Worm (Caenorhabditis elegans) whole organism, L2 larva: ENCODE data around the gene R04D3.3.

Experiments
- C34F6.9 ChIP-seq: fragments of 150-350 bp; optimal IDR thresholded peaks from 2 replicates; lab custom pipeline; 2014; ENCODE audit warnings: missing biosample characterization, missing genetic modification characterization
- F13H6.1 ChIP-seq: sonication (generic microtip); optimal IDR thresholded peaks from 2 replicates; lab custom pipeline; 2016; ENCODE audit warnings: missing genetic modification characterization, missing compliant biosample characterization
- R02D3.7 ChIP-seq: fragments of 150-350 bp; optimal IDR thresholded peaks from 2 replicates; lab custom pipeline; 2014; ENCODE audit warnings: missing biosample characterization, missing genetic modification characterization
- Y55F3AM.14 ChIP-seq: fragments of 200-800 bp; sonication (Bioruptor generic); optimal IDR thresholded peaks from 2 replicates; lab custom pipeline; 2018; ENCODE audit warnings: mild to moderate bottlenecking, missing genetic modification characterization, missing compliant biosample characterization
- ZK546.5 ChIP-seq: sonication (generic microtip); optimal IDR thresholded peaks from 2 replicates; lab custom pipeline; 2017; ENCODE audit warnings: missing biosample characterization, missing genetic modification characterization
- alr-1 ChIP-seq: fragments of 150-350 bp; optimal IDR thresholded peaks from 2 replicates; lab custom pipeline; 2014; ENCODE audit warnings: missing biosample characterization, missing genetic modification characterization
- aly-2 ChIP-seq: fragments of 150-350 bp; optimal IDR thresholded peaks from 2 replicates; lab custom pipeline; 2014; ENCODE audit warnings: missing biosample characterization, missing genetic modification characterization
- ama-1 ChIP-seq: fragments of 150-350 bp; optimal IDR thresholded peaks from 2 replicates; lab custom pipeline; 2018; ENCODE audit warnings: inconsistent platforms
- blmp-1 ChIP-seq: sonication (generic microtip); optimal IDR thresholded peaks from 2 replicates; lab custom pipeline; 2017; ENCODE audit warnings: missing genetic modification characterization, mild to moderate bottlenecking, missing compliant biosample characterization, antibody characterized with exemption, moderate library complexity; ENCODE audit not compliant: insufficient read depth
- ceh-16 ChIP-seq: fragments of 150-350 bp; optimal IDR thresholded peaks from 2 replicates; lab custom pipeline; 2014; ENCODE audit warnings: missing biosample characterization, missing genetic modification characterization
- ceh-82 ChIP-seq: fragments of 150-350 bp; optimal IDR thresholded peaks from 2 replicates; lab custom pipeline; 2014; ENCODE audit warnings: missing biosample characterization, missing genetic modification characterization
- crh-2 ChIP-seq: sonication (generic microtip); optimal IDR thresholded peaks from 2 replicates; lab custom pipeline; 2017; ENCODE audit warnings: missing biosample characterization, missing genetic modification characterization
- dmd-4 ChIP-seq: sonication (generic microtip); optimal IDR thresholded peaks from 2 replicates; lab custom pipeline; 2017; ENCODE audit warnings: missing biosample characterization, missing genetic modification characterization
- egl-27 ChIP-seq: sonication (generic microtip); optimal IDR thresholded peaks from 3 replicates; lab custom pipeline; 2017; ENCODE audit warnings: missing biosample characterization, missing genetic modification reagents, missing genetic modification characterization
- elt-1 ChIP-seq: fragments of 150-350 bp; optimal IDR thresholded peaks from 2 replicates; lab custom pipeline; 2014; ENCODE audit warnings: missing biosample characterization, missing genetic modification characterization
- fos-1 ChIP-seq: fragments of 150-350 bp; optimal IDR thresholded peaks from 2 replicates; lab custom pipeline; 2014; ENCODE audit warnings: missing biosample characterization, missing genetic modification characterization
- lin-11 ChIP-seq: fragments of 150-350 bp; sonication (generic microtip); optimal IDR thresholded peaks from 2 replicates; lab custom pipeline; 2014; ENCODE audit warnings: missing biosample characterization, missing genetic modification characterization, inconsistent platforms, mixed read lengths
- lin-13 ChIP-seq: fragments of 150-350 bp; optimal IDR thresholded peaks from 2 replicates; lab custom pipeline; 2014; ENCODE audit warnings: missing biosample characterization, missing genetic modification reagents, missing genetic modification characterization
- lin-39 ChIP-seq: fragments of 150-350 bp; optimal IDR thresholded peaks from 2 replicates; lab custom pipeline; 2014; ENCODE audit warnings: missing biosample characterization, missing genetic modification reagents, missing genetic modification characterization
- mab-5 ChIP-seq: fragments of 150-350 bp; optimal IDR thresholded peaks from 2 replicates; lab custom pipeline; 2014; ENCODE audit warnings: missing biosample characterization, missing genetic modification characterization
- mbf-1 ChIP-seq: sonication (generic microtip); optimal IDR thresholded peaks from 2 replicates; lab custom pipeline; 2017; ENCODE audit warnings: missing biosample characterization, missing genetic modification characterization
- mdl-1 ChIP-seq, 2 experiments: fragments of 150-350 bp in 1 of 2; sonication (generic microtip) in 1 of 2; optimal IDR thresholded peaks; 2 replicates each; lab custom pipeline; 2017; ENCODE audit warnings: missing biosample characterization in 2 of 2, missing genetic modification characterization in 2 of 2
- nhr-10 ChIP-seq: sonication (generic microtip); optimal IDR thresholded peaks from 2 replicates; lab custom pipeline; 2017; ENCODE audit warnings: missing biosample characterization, missing genetic modification characterization
- nhr-11 ChIP-seq: fragments of 150-350 bp; optimal IDR thresholded peaks from 2 replicates; lab custom pipeline; 2014; ENCODE audit warnings: missing biosample characterization, missing genetic modification characterization
- nhr-129 ChIP-seq: fragments of 150-350 bp; optimal IDR thresholded peaks from 2 replicates; lab custom pipeline; 2014; ENCODE audit warnings: missing biosample characterization, missing genetic modification characterization
- nhr-21 ChIP-seq: fragments of 150-350 bp; optimal IDR thresholded peaks from 2 replicates; lab custom pipeline; 2014; ENCODE audit warnings: missing biosample characterization, missing genetic modification characterization
- nhr-23 ChIP-seq: fragments of 150-350 bp; optimal IDR thresholded peaks from 2 replicates; lab custom pipeline; 2014; ENCODE audit warnings: missing biosample characterization, missing genetic modification reagents, missing genetic modification characterization
- nhr-237 ChIP-seq: fragments of 150-350 bp; optimal IDR thresholded peaks from 2 replicates; lab custom pipeline; 2014; ENCODE audit warnings: missing biosample characterization, missing genetic modification characterization
- nhr-25 ChIP-seq: fragments of 150-350 bp; sonication (generic microtip); optimal IDR thresholded peaks from 3 replicates; lab custom pipeline; 2014; ENCODE audit warnings: missing biosample characterization, missing genetic modification characterization
- nhr-6 ChIP-seq: fragments of 150-350 bp; optimal IDR thresholded peaks from 2 replicates; lab custom pipeline; 2014; ENCODE audit warnings: missing biosample characterization, missing genetic modification characterization
- nhr-77 ChIP-seq: fragments of 150-350 bp; optimal IDR thresholded peaks from 2 replicates; lab custom pipeline; 2014; ENCODE audit warnings: missing biosample characterization, missing genetic modification characterization
- peb-1 ChIP-seq: fragments of 150-350 bp; optimal IDR thresholded peaks from 2 replicates; lab custom pipeline; 2014; ENCODE audit warnings: missing biosample characterization, missing genetic modification characterization
- sem-4 ChIP-seq: fragments of 150-350 bp; optimal IDR thresholded peaks from 2 replicates; lab custom pipeline; 2014; ENCODE audit warnings: missing biosample characterization, missing genetic modification reagents, missing genetic modification characterization
- skn-1 ChIP-seq: sonication (generic microtip); optimal IDR thresholded peaks from 2 replicates; lab custom pipeline; 2017; ENCODE audit warnings: missing biosample characterization, missing genetic modification characterization
- sma-3 ChIP-seq: sonication (generic microtip); optimal IDR thresholded peaks from 2 replicates; lab custom pipeline; 2016; ENCODE audit warnings: missing genetic modification reagents, missing genetic modification characterization, missing compliant biosample characterization
- sma-9 ChIP-seq, 2 experiments: fragments of 150-350 bp in 1 of 2; sonication (generic microtip) in 1 of 2; optimal IDR thresholded peaks; 2 replicates each; lab custom pipeline; 2014 to 2016; ENCODE audit warnings: missing genetic modification characterization in 2 of 2, mild to moderate bottlenecking in 1 of 2, missing biosample characterization in 1 of 2, missing compliant biosample characterization in 1 of 2, missing genetic modification reagents in 1 of 2, moderate library complexity in 1 of 2
- snpc-4 ChIP-seq: fragments of 150-350 bp; optimal IDR thresholded peaks from 2 replicates; lab custom pipeline; 2014; ENCODE audit warnings: missing biosample characterization, missing genetic modification characterization
- unc-39 ChIP-seq: fragments of 150-350 bp; optimal IDR thresholded peaks from 2 replicates; lab custom pipeline; 2014; ENCODE audit warnings: missing biosample characterization, missing genetic modification characterization
- unc-55 ChIP-seq: fragments of 150-350 bp; sonication (generic microtip); optimal IDR thresholded peaks from 3 replicates; lab custom pipeline; 2014; ENCODE audit warnings: missing biosample characterization, missing genetic modification reagents, missing genetic modification characterization
- unc-62 ChIP-seq: fragments of 150-350 bp; optimal IDR thresholded peaks from 2 replicates; lab custom pipeline; 2014; ENCODE audit warnings: missing biosample characterization, missing genetic modification reagents, missing genetic modification characterization
- ztf-1 ChIP-seq: fragments of 200-800 bp; sonication (Bioruptor generic); conservative IDR thresholded peaks from 2 replicates; pipeline ENCODE4 v1.3.6; 2022; ENCODE audit warnings: missing genetic modification characterization, missing compliant biosample characterization
- ztf-11 ChIP-seq: sonication (generic microtip); optimal IDR thresholded peaks from 2 replicates; lab custom pipeline; 2017; ENCODE audit warnings: missing biosample characterization, missing genetic modification characterization
- ztf-4 ChIP-seq: fragments of 150-350 bp; optimal IDR thresholded peaks from 2 replicates; lab custom pipeline; 2014; ENCODE audit warnings: missing biosample characterization, missing genetic modification characterization

R04D3.3 gene

DNA sequence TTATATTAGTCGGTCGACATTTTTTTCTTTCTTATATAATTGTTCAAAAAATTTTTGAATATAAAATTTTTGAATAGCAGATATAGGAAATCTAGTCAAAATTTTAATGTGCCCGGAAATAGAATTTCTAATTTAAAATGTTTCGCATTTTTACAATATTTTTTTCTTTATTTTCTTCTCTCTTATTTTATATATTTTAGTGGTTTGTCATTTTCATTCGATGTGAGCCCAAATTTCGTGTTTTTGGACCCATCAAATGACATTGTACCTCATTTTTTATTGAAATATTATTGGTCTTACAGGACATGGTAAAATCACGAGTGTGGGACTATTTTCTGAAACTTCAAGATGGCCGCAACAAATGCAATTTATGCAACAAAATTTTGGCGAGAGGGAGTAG lies 28.2 kb downstream of the R04D3.3 start, which contains the start of gene K09A11.1:
TSS of gene K09A11.1 (plus strand) at position 301 of the 400 bp plus-strand sequence.
- no peak for TF ChIP-seq lin-11 (tag; lab: Kevin White, UChicago)

DNA sequence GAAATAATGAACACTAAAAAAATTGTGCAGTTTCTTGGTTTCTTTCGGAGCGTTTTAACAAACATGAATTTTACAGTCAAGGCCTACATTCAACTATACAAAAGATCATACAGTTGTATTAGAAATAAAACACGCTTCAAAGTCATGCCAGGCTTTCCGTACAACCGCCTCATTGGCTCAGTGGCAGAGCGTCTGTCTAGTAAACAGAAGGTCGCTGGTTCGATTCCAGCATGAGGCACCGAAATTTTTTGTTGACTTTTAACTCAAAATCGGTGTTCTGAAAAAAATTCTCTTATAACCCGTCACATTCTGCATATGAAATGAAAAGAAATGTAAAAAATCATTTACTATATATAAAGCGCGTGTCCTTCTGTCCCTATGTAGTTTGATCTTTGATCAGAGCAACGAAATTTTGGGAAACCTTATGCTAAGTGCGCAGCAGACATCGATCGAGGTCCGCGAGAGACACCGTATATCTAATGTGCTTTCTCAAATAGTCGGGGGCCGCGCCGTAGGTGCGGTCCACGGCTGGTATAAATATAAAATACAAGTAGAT lies 29.3 kb downstream of the R04D3.3 start:
- peak; percentile 2 for TF ChIP-seq crh-2 (tag; lab: Kevin White, UChicago)

DNA sequence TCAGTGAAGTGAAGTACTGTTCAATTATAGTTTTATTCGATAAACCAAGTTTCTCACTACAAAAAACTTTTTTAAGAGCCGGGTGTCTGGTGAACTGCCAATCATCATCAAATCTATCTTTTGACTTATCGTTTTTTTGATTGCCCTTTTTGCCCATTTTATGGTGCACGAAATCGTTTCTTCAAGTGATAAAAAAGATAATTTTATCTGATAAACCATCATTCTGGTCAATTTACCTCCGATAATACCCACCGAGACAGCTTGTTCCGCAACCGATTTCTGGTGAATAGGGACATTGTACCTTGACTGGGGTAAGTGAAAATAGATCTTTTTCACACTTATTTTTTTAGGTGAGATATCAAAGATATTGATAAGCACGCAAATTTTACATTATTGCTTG lies 32.9 kb downstream of the R04D3.3 start, which contains the start of gene K08H2.10:
TSS of gene K08H2.10 (plus strand) at position 230 of the 400 bp plus-strand sequence.
- TF ChIP-seq fos-1 (tag; lab: Kevin White, UChicago) = peak; percentile 67
- no peak for TF ChIP-seq snpc-4

DNA sequence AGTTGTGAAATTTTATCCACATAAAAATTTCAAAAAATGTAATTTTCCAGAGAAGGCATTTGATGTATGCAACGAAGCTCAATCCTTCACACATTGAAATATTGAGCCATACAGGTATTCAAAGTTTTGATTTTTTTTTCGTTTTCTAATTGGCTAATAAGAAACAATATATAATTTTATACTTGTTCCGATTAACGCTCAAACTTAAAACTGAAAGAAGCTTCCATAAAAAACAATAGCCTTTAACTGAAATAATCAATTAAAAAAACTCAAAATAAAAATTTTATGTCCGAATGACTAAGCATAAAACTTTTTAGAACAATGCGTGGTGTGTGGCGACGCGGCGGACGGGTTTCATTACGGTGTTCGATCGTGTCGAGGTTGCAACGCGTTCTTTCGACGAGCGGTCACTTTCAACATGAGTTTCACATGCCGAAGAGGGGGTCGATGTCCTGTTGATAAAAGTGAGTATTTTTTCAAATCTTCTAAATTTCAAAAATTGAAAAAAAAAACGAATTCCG lies 38.5 kb downstream of the R04D3.3 start, which contains the start of gene nhr-32:
TSS of gene nhr-32 (plus strand) at position 51 of the 521 bp plus-strand sequence.
- TF ChIP-seq aly-2 (tag; lab: Kevin White, UChicago) (no peak), fos-1 (tag; lab: Kevin White, UChicago) (peak; percentile 10)

DNA sequence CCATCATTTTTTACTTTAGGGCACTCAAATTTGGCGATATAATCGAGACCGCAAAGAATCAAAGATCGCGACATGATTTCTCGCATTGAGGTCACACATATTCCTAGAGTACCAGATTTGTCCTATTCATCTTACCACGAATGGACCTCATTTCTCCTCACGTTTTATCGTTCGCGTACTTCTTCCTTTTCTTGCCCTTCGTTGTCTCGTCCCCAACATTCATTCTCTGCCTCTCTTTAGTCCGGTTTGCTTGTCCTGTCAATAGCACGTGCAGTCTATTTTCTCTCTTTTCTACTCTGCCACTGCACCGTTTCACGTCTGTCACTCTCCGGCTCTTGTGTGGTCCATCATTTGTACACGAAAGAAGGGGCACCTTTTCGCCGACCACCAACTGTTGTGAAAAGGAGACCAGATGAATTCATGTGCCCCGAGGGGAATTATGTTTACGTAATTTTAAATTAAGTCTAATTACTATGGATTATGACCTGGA lies 39.0 kb downstream of the R04D3.3 start:
- TF ChIP-seq aly-2 (tag; lab: Kevin White, UChicago) (no peak), sma-9 (GFP tag; optimal IDR thresholded peaks at IDR 0.05; lab: Kevin White, UChicago) (peak; percentile 83), sma-9 (tag; optimal IDR thresholded peaks at IDR 0.05; lab: Kevin White, UChicago) (no peak), alr-1 (no peak), skn-1 (no peak), F13H6.1 (peak; percentile 78), unc-55 (GFP tag; lab: Kevin White, UChicago) (peak; percentile 37), egl-27 (tag; lab: Kevin White, UChicago) (peak; percentile 25), lin-39 (tag; lab: Kevin White, UChicago) (no peak), mbf-1 (no peak), elt-1 (tag; lab: Kevin White, UChicago) (peak; percentile 92), ztf-4 (tag; lab: Kevin White, UChicago) (peak; percentile 61), lin-11 (tag; lab: Kevin White, UChicago) (peak; percentile 63), nhr-129 (tag; lab: Kevin White, UChicago) (peak; percentile 94), unc-62 (GFP tag; lab: Kevin White, UChicago) (no peak), C34F6.9 (tag; lab: Kevin White, UChicago) (peak; percentile 67), nhr-25 (peak; percentile 77), ama-1 (lab: Kevin White, UChicago) (no peak), dmd-4 (tag; lab: Kevin White, UChicago) (no peak), blmp-1 (tag; lab: Kevin White, UChicago) (peak; percentile 62), sem-4 (tag; lab: Kevin White, UChicago) (peak; percentile 75), sma-3 (GFP tag; lab: Kevin White, UChicago) (peak; percentile 63), fos-1 (tag; lab: Kevin White, UChicago) (peak; percentile 64), unc-39 (tag; lab: Kevin White, UChicago) (no peak), ZK546.5 (tag; lab: Kevin White, UChicago) (no peak), Y55F3AM.14 (peak; percentile 1), ceh-82 (tag; lab: Kevin White, UChicago) (no peak), nhr-77 (tag; lab: Kevin White, UChicago) (no peak), nhr-6 (tag; lab: Kevin White, UChicago) (peak; percentile 67), ztf-1 (no peak), nhr-237 (tag; lab: Kevin White, UChicago) (no peak), lin-13 (GFP tag; lab: Kevin White, UChicago) (peak; percentile 16), R02D3.7 (tag; lab: Kevin White, UChicago) (no peak), nhr-23 (tag; lab: Kevin White, UChicago) (no peak), ztf-11 (tag; lab: Kevin White, UChicago) (no peak), mdl-1 (tag; optimal IDR thresholded peaks at IDR 0.05; lab: Kevin White, UChicago) (peak; percentile 96), peb-1 (tag; lab: Kevin White, UChicago) (no peak), ceh-16 (tag; lab: Kevin White, UChicago) (peak; percentile 14), nhr-21 (peak; percentile 69), mab-5 (peak; percentile 1), crh-2 (tag; lab: Kevin White, UChicago) (peak; percentile 74), nhr-10 (tag; lab: Kevin White, UChicago) (no peak), snpc-4 (no peak), nhr-11 (tag; lab: Kevin White, UChicago) (no peak)
